Fruit fly (Drosophila melanogaster) whole organism, adult: ENCODE measurements around the gene gudu.

ENCODE experiments used
- CG14711 ChIP-seq: fragments of 200-800 bp; sonication (Bioruptor generic); optimal IDR thresholded peaks from 2 replicates; lab custom pipeline; 2018; ENCODE audit warnings: missing biosample characterization, mild to moderate bottlenecking, missing genetic modification characterization, moderate library complexity
- CG33017 ChIP-seq: fragments of 200-800 bp; sonication (Bioruptor generic); optimal IDR thresholded peaks from 2 replicates; lab custom pipeline; 2018; ENCODE audit warnings: missing biosample characterization, mild to moderate bottlenecking, missing genetic modification characterization, moderate library complexity
- Hr96 ChIP-seq: fragments of 200-800 bp; sonication (Bioruptor generic); optimal IDR thresholded peaks from 2 replicates; lab custom pipeline; 2016; ENCODE audit warnings: missing biosample characterization, missing genetic modification characterization
- kay ChIP-seq: fragments of 200-800 bp; sonication (Bioruptor generic); peaks from one replicate; lab custom pipeline; 2016; ENCODE audit warnings: missing biosample characterization, missing genetic modification characterization, borderline replicate concordance
- tj ChIP-seq: fragments of 200-800 bp; sonication (Bioruptor generic); optimal IDR thresholded peaks from 3 replicates; lab custom pipeline; 2017; ENCODE audit warnings: missing biosample characterization, mild to moderate bottlenecking, missing genetic modification characterization, moderate library complexity

DNA sequence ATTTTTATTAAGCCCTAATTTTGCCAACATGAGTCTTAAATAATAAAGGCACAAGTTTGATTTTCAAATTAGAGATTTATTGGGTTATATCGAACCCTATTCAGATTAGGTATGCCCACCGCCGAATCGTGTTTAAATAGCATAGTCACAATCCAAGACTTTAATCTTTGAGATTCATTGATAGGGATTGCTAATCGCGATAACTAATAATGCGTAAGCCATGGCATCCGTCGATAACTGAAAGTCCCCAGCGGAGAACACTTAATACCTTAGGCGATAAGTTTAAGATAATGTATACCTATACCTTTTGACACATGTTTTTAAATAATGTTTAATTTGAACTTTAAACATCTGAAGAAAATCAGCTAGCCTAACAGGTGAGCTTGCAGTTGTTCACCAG is 47.2 kb downstream of the gudu start:
- TF ChIP-seq CG33017 (tag; lab: Kevin White, UChicago) (no peak), Hr96 (GFP tag; lab: Kevin White, UChicago) (no peak), tj (GFP tag; lab: Kevin White, UChicago) (no peak), CG14711 (no peak), kay (GFP tag; lab: Kevin White, UChicago) (no peak)
